Fruit fly (Drosophila melanogaster) whole organism, prepupa: ENCODE data around the gene lilli.
A peak's percentile ranks its signal among the peaks of the same experiment; 100 is the strongest.

Source experiments
- CG4318 ChIP-seq: fragments of 200-800 bp; sonication (Bioruptor generic); optimal IDR thresholded peaks from 3 replicates; lab custom pipeline; 2017; ENCODE audit warnings: missing biosample characterization, mild to moderate bottlenecking, missing genetic modification characterization
- Eip93F ChIP-seq: fragments of 200-800 bp; sonication (Bioruptor generic); optimal IDR thresholded peaks from 2 replicates; lab custom pipeline; 2016; ENCODE audit warnings: missing biosample characterization, mild to moderate bottlenecking, missing genetic modification characterization
- Ets96B ChIP-seq: fragments of 200-800 bp; optimal IDR thresholded peaks from 2 replicates; lab custom pipeline; 2019; ENCODE audit warnings: missing biosample characterization, mild to moderate bottlenecking, missing genetic modification characterization, moderate library complexity
- Hr39 ChIP-seq: fragments of 200-800 bp; sonication (Bioruptor generic); optimal IDR thresholded peaks from 2 replicates; lab custom pipeline; 2016; ENCODE audit warnings: missing biosample characterization, missing genetic modification characterization
- Lpt ChIP-seq: fragments of 200-800 bp; sonication (Bioruptor generic); optimal IDR thresholded peaks from 3 replicates; lab custom pipeline; 2016; ENCODE audit warnings: missing biosample characterization, missing genetic modification characterization
- OdsH ChIP-seq: fragments of 200-800 bp; sonication (Bioruptor generic); optimal IDR thresholded peaks from 3 replicates; lab custom pipeline; 2016; ENCODE audit warnings: missing biosample characterization, missing genetic modification characterization
- fkh ChIP-seq: fragments of 200-800 bp; sonication (Bioruptor generic); optimal IDR thresholded peaks from 3 replicates; lab custom pipeline; 2017; ENCODE audit warnings: missing biosample characterization, mild to moderate bottlenecking, missing genetic modification characterization, moderate library complexity
- spab ChIP-seq: fragments of 200-800 bp; sonication (Bioruptor generic); optimal IDR thresholded peaks from 2 replicates; lab custom pipeline; 2017; ENCODE audit warnings: missing biosample characterization, mild to moderate bottlenecking, missing genetic modification characterization, missing genetic modification reagents

DNA sequence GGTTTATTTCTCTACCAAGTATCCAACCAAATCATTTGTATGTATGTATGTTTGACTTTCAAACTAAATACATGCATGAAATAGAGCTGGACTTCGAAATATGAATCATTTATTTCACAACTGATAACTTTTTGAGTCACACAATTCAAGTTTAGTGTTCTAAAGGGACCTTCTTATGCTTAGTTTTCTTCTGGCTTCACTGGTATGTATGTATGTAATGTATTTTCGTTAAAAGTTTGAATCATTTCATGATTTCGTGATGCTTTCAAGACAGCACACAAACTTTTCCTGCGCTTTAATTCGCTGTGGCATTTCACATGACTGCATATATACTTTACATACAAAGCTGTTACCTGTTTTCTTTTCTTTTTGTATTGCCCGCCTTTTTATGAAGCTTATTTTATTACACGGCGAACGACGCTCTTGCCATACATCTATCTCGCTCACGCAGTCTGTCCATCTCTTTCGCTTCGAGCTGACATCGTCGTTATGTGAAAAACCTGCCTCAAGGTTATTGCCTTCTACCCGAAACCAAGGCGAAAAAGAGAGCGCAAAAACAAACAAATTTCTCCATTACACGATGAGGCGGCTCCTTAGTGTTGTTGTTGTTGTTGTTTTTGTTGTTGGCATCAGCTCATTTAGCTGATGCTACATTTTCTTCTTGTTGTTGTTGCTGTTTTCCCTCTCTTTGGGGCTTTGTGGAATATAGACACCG is 22.9 kb downstream of the lilli start:
- TF ChIP-seq Hr39 (GFP tag; lab: Kevin White, UChicago): no peak
- TF ChIP-seq OdsH (GFP tag; lab: Kevin White, UChicago): no peak
- peak; percentile 13 for TF ChIP-seq spab (GFP tag; lab: Kevin White, UChicago)
- no peak for TF ChIP-seq CG4318 (GFP tag; lab: Kevin White, UChicago)
- peak; percentile 33 for TF ChIP-seq Lpt (GFP tag; lab: Kevin White, UChicago)
- TF ChIP-seq fkh: peak; percentile 65
- no peak for TF ChIP-seq Ets96B
- TF ChIP-seq Eip93F (GFP tag; lab: Kevin White, UChicago): peak; percentile 43
